Worm (Caenorhabditis elegans): Measurements from ENCODE around the gene mrps-9.

The mrps-9 gene

DNA sequence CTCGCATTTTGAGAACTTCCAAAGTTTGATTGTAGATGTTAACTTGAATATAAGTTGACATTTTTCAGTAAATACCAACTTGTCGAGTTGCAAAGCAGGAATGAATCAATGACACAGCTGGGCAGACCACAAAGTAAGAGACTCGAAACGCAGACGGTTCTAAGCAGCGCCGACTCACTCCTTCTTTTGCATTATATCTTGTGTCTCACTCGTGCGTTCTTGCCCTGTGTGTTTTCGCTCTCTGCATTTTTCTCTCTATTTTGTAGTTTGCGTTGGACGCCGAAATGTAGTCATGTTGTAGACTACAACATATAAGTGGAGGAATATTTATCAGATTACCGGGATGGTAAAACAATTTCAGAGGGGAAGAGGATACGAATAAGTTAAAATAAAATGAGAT is 23.1 kb upstream of the mrps-9 start, which contains the start of gene C02F5.12 (continued):
- TF ChIP-seq skn-1 (tag; optimal IDR thresholded peaks at IDR 0.05): no peak
- TF ChIP-seq nhr-23 (tag; optimal IDR thresholded peaks at IDR 0.05): no peak
- no peak for TF ChIP-seq mbf-1 (tag; optimal IDR thresholded peaks at IDR 0.05)
- no peak for TF ChIP-seq gmeb-1 (tag; optimal IDR thresholded peaks at IDR 0.05)
- TF ChIP-seq ama-1 (optimal IDR thresholded peaks at IDR 0.05): no peak
- TF ChIP-seq alr-1 (tag; optimal IDR thresholded peaks at IDR 0.05): no peak
- peak; percentile 8 for TF ChIP-seq lin-13 (GFP tag; optimal IDR thresholded peaks at IDR 0.05)
- TF ChIP-seq ceh-82 (tag; optimal IDR thresholded peaks at IDR 0.05): no peak
- no peak for TF ChIP-seq ceh-16 (tag; optimal IDR thresholded peaks at IDR 0.05)

DNA sequence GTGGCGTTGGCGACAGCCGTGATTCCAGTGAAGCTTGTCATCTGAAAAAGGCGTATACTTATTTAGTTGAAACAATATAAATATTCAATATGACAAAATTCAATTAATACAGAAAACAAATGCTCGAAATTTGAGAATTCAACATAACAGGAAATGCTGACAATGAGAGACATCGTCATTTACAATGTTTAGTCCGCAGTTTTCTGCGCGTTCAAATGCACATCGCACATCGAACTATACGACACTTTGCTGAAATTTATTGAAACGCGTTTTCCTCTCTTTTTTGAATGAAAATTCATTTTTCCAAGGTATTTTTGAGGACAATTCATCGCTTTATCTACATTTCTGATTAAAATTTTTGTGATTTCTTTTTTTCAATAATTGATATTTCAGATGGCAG is 21.8 kb upstream of the mrps-9 start, which contains the start of the genes pbs-6 and cids-1:
pbs-6 (minus strand) TSS at position 41 of the 400 bp plus-strand sequence.
cids-1 (plus strand) TSS at position 394 of the 400 bp plus-strand sequence.
- TF ChIP-seq nhr-237 (tag; optimal IDR thresholded peaks at IDR 0.05) (no peak), lsy-2 (tag; optimal IDR thresholded peaks at IDR 0.05) (peak in 1 of 2 experiments; percentile 51), nhr-129 (tag; optimal IDR thresholded peaks at IDR 0.05) (peak; percentile 21), unc-55 (GFP tag; optimal IDR thresholded peaks at IDR 0.05) (peak; percentile 47), blmp-1 (tag; optimal IDR thresholded peaks at IDR 0.05; ENCODE audit: insufficient read depth) (no peak), nhr-11 (tag; optimal IDR thresholded peaks at IDR 0.05) (no peak), C34F6.9 (tag; optimal IDR thresholded peaks at IDR 0.05) (peak; percentile 16)

DNA sequence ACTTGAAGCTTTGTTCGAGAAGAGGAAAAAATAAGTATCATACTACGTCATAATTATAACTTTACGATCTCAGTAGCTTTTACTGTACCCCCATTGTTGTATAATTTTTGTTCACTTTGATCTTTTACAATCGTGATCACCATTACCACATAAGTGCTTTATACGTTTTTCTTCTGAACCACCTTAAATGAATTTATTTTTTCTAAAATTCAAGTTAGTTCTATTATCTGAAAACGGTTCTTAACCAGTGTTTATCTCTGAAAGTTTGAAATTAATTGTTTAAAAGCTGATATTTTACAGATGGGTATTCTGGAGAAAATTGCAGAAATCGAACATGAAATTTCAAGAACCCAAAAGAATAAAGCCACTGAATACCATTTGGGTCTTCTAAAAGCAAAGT is 20.3 kb upstream of the mrps-9 start, which contains the start of gene C02F5.3:
C02F5.3 (plus strand) TSS at position 301 of the 400 bp plus-strand sequence.
- TF ChIP-seq sem-4 (tag; optimal IDR thresholded peaks at IDR 0.05) (no peak), aly-2 (tag; optimal IDR thresholded peaks at IDR 0.05) (no peak), nhr-25 (tag; optimal IDR thresholded peaks at IDR 0.05) (no peak), nhr-10 (tag; optimal IDR thresholded peaks at IDR 0.05) (no peak), nhr-129 (tag; optimal IDR thresholded peaks at IDR 0.05) (no peak), fos-1 (tag; optimal IDR thresholded peaks at IDR 0.05) (no peak), R02D3.7 (tag; optimal IDR thresholded peaks at IDR 0.05) (no peak), nhr-21 (tag; optimal IDR thresholded peaks at IDR 0.05) (no peak), mab-5 (tag; optimal IDR thresholded peaks at IDR 0.05) (no peak), blmp-1 (tag; optimal IDR thresholded peaks at IDR 0.05; ENCODE audit: insufficient read depth) (no peak), dmd-4 (tag; optimal IDR thresholded peaks at IDR 0.05) (no peak), nhr-11 (tag; optimal IDR thresholded peaks at IDR 0.05) (no peak), zag-1 (tag; optimal IDR thresholded peaks at IDR 0.05) (no peak), nhr-77 (tag; optimal IDR thresholded peaks at IDR 0.05) (no peak), sma-9 (GFP tag; optimal IDR thresholded peaks at IDR 0.05) (no peak), sma-9 (tag; optimal IDR thresholded peaks at IDR 0.05) (no peak), sma-3 (GFP tag; optimal IDR thresholded peaks at IDR 0.05) (no peak), ama-1 (optimal IDR thresholded peaks at IDR 0.05) (no peak), mdl-1 (tag; optimal IDR thresholded peaks at IDR 0.05) (no peak)

DNA sequence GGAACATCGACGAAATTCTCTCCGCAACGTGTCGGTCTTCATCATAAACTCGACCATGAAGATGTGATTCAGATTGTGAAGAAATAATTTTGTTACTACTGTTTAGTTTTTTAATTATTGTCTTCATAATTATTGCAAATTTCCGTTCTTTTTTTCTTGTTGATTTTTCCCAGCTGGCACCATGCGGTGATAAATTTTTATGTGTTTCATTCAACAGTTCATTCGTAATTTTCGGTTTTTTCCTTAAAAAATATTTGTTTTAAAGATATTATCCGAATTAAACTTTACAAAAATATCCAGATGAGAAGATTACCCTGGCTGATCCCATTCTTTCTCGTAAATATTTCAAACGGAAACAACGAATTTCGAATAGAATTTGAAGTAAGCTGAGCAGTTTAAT is 18.8 kb upstream of the mrps-9 start, which contains the start of gene C02F5.13:
C02F5.13 (plus strand) TSS at position 301 of the 400 bp plus-strand sequence.
- TF ChIP-seq ztf-1 (GFP tag; conservative IDR thresholded peaks at IDR 0.05) (no peak), nhr-23 (tag; optimal IDR thresholded peaks at IDR 0.05) (no peak), Y55F3AM.14 (GFP tag; optimal IDR thresholded peaks at IDR 0.05) (no peak), crh-2 (tag; optimal IDR thresholded peaks at IDR 0.05) (no peak), fos-1 (tag; optimal IDR thresholded peaks at IDR 0.05) (no peak), ama-1 (optimal IDR thresholded peaks at IDR 0.05) (no peak), nhr-77 (tag; optimal IDR thresholded peaks at IDR 0.05) (no peak), ceh-16 (tag; optimal IDR thresholded peaks at IDR 0.05) (no peak), elt-1 (tag; optimal IDR thresholded peaks at IDR 0.05) (no peak), lin-39 (tag; optimal IDR thresholded peaks at IDR 0.05) (no peak), lin-11 (tag; optimal IDR thresholded peaks at IDR 0.05) (no peak), nhr-10 (tag; optimal IDR thresholded peaks at IDR 0.05) (no peak), R02D3.7 (tag; optimal IDR thresholded peaks at IDR 0.05) (no peak), nhr-237 (tag; optimal IDR thresholded peaks at IDR 0.05) (no peak), lsy-2 (tag; optimal IDR thresholded peaks at IDR 0.05) (no peak), nhr-6 (tag; optimal IDR thresholded peaks at IDR 0.05) (no peak), ztf-4 (tag; optimal IDR thresholded peaks at IDR 0.05) (no peak), zag-1 (tag; optimal IDR thresholded peaks at IDR 0.05) (no peak), unc-55 (GFP tag; optimal IDR thresholded peaks at IDR 0.05) (no peak), blmp-1 (tag; optimal IDR thresholded peaks at IDR 0.05; ENCODE audit: insufficient read depth) (no peak)
